Fruit fly (Drosophila melanogaster) whole organism, embryonic: ENCODE measurements around the gene CG15209.

Source experiments
- B-H2 ChIP-seq: fragments of 200-800 bp; sonication (Bioruptor generic); optimal IDR thresholded peaks from 2 replicates; lab custom pipeline; 2018; ENCODE audit warnings: missing biosample characterization, mild to moderate bottlenecking, missing genetic modification characterization
- BtbVII ChIP-seq: fragments of 200-800 bp; sonication (Bioruptor generic); optimal IDR thresholded peaks from 3 replicates; lab custom pipeline; 2017; ENCODE audit warnings: missing biosample characterization, mild to moderate bottlenecking, missing genetic modification characterization
- C15 ChIP-seq: fragments of 200-800 bp; sonication (Bioruptor generic); IDR thresholded peaks from 3 replicates; pipeline ENCODE4 v1.3.6; 2022; ENCODE audit warnings: missing biosample characterization, missing genetic modification characterization
- CG10321 ChIP-seq: fragments of 200-800 bp; sonication (Bioruptor generic); IDR thresholded peaks from 2 replicates; pipeline ENCODE4 v1.3.6; 2022; ENCODE audit warnings: missing biosample characterization, missing genetic modification characterization
- CG12219 ChIP-seq: fragments of 200-800 bp; sonication (Bioruptor generic); optimal IDR thresholded peaks from 3 replicates; lab custom pipeline; 2018; ENCODE audit warnings: missing biosample characterization, mild to moderate bottlenecking, missing genetic modification characterization
- CG12236 ChIP-seq: fragments of 200-800 bp; sonication (Bioruptor generic); optimal IDR thresholded peaks from 2 replicates; lab custom pipeline; 2016; ENCODE audit warnings: missing biosample characterization, missing genetic modification characterization
- CG12391 ChIP-seq: fragments of 200-800 bp; sonication (Bioruptor generic); optimal IDR thresholded peaks from 3 replicates; lab custom pipeline; 2018; ENCODE audit warnings: missing biosample characterization, mild to moderate bottlenecking, missing genetic modification characterization, moderate library complexity
- CG14710 ChIP-seq: fragments of 200-800 bp; sonication (Bioruptor generic); optimal IDR thresholded peaks from 3 replicates; lab custom pipeline; 2019; ENCODE audit warnings: missing biosample characterization, mild to moderate bottlenecking, missing genetic modification characterization, moderate library complexity
- CG1647 ChIP-seq: fragments of 200-800 bp; sonication (Bioruptor generic); optimal IDR thresholded peaks from 3 replicates; lab custom pipeline; 2016; ENCODE audit warnings: missing biosample characterization, missing genetic modification characterization
- CG16863 ChIP-seq: fragments of 200-800 bp; sonication (Bioruptor generic); optimal IDR thresholded peaks from 3 replicates; lab custom pipeline; 2016; ENCODE audit warnings: missing biosample characterization, missing genetic modification characterization
- CG1792 ChIP-seq: fragments of 200-800 bp; sonication (Bioruptor generic); optimal IDR thresholded peaks from 2 replicates; lab custom pipeline; 2016; ENCODE audit warnings: missing biosample characterization, missing genetic modification characterization
- CG1832 ChIP-seq: fragments of 200-800 bp; sonication (Bioruptor generic); optimal IDR thresholded peaks from 2 replicates; lab custom pipeline; 2017; ENCODE audit warnings: missing biosample characterization, mild to moderate bottlenecking, missing genetic modification characterization, inconsistent platforms
- CG30020 ChIP-seq: fragments of 200-800 bp; optimal IDR thresholded peaks from 2 replicates; lab custom pipeline; 2019; ENCODE audit warnings: missing biosample characterization, mild to moderate bottlenecking, missing genetic modification characterization, moderate library complexity
- CG32772 ChIP-seq: fragments of 200-800 bp; sonication (Bioruptor generic); IDR thresholded peaks from 2 replicates; pipeline ENCODE4 v1.3.6; 2022; ENCODE audit warnings: missing biosample characterization, missing genetic modification characterization
- CG4404 ChIP-seq: fragments of 200-800 bp; sonication (Bioruptor generic); IDR thresholded peaks from 2 replicates; pipeline ENCODE4 v1.3.6; 2022; ENCODE audit warnings: missing biosample characterization, missing genetic modification characterization
- CG4617 ChIP-seq: fragments of 200-800 bp; sonication (Bioruptor generic); optimal IDR thresholded peaks from 3 replicates; lab custom pipeline; 2016; ENCODE audit warnings: missing biosample characterization, missing genetic modification characterization, borderline replicate concordance
- CG8924 ChIP-seq: fragments of 200-800 bp; optimal IDR thresholded peaks from 3 replicates; lab custom pipeline; 2019; ENCODE audit warnings: missing biosample characterization, mild to moderate bottlenecking, missing genetic modification characterization, moderate library complexity
- CG9215 ChIP-seq: fragments of 200-800 bp; sonication (Bioruptor generic); IDR thresholded peaks from 2 replicates; pipeline ENCODE4 v1.3.6; 2022; ENCODE audit warnings: missing biosample characterization, missing genetic modification characterization
- CG9876 ChIP-seq: fragments of 200-800 bp; sonication (Bioruptor generic); optimal IDR thresholded peaks from 2 replicates; lab custom pipeline; 2016; ENCODE audit warnings: missing biosample characterization, missing genetic modification characterization
- Camta ChIP-seq: fragments of 200-800 bp; sonication (Bioruptor generic); optimal IDR thresholded peaks from 2 replicates; lab custom pipeline; 2016; ENCODE audit warnings: missing biosample characterization, missing genetic modification characterization
- Dll ChIP-seq: fragments of 200-800 bp; sonication (Bioruptor generic); IDR thresholded peaks from 4 replicates; pipeline ENCODE4 v1.3.6; 2022; ENCODE audit warnings: missing biosample characterization, missing genetic modification characterization; ENCODE audit not compliant: partially characterized antibody
- Dref ChIP-seq: fragments of 200-800 bp; sonication (Bioruptor generic); IDR thresholded peaks from 2 replicates; pipeline ENCODE4 v1.3.6; 2022; ENCODE audit warnings: missing biosample characterization, missing genetic modification characterization
- Drgx ChIP-seq: fragments of 200-800 bp; sonication (Bioruptor generic); IDR thresholded peaks from 2 replicates; pipeline ENCODE4 v1.3.6; 2022; ENCODE audit warnings: missing biosample characterization, missing genetic modification characterization
- HLH4C ChIP-seq: fragments of 200-800 bp; sonication (Bioruptor generic); IDR thresholded peaks from 3 replicates; pipeline ENCODE4 v1.3.6; 2022; ENCODE audit warnings: missing biosample characterization, missing genetic modification characterization; ENCODE audit not compliant: partially characterized antibody
- HLHmδ ChIP-seq: fragments of 200-800 bp; sonication (Bioruptor generic); optimal IDR thresholded peaks from 2 replicates; lab custom pipeline; 2018; ENCODE audit warnings: missing biosample characterization, mild to moderate bottlenecking, missing genetic modification characterization, moderate library complexity
- Hr78 ChIP-seq, 2 experiments: fragments of 200-800 bp in 1 of 2; fragments of >200 bp in 1 of 2; sonication (Bioruptor generic) in 1 of 2; optimal IDR thresholded peaks; 2 replicates each; lab custom pipeline; 2017 to 2019; ENCODE audit warnings: missing biosample characterization in 2 of 2, missing genetic modification characterization in 2 of 2, mild to moderate bottlenecking in 1 of 2, moderate library complexity in 1 of 2
- Lim3 ChIP-seq: fragments of 200-800 bp; sonication (Bioruptor generic); IDR thresholded peaks from 2 replicates; pipeline ENCODE4 v1.3.6; 2022; ENCODE audit warnings: missing biosample characterization, missing genetic modification characterization
- Med ChIP-seq: fragments of 200-800 bp; sonication (Bioruptor generic); peaks from one replicate; lab custom pipeline; 2016; ENCODE audit warnings: missing biosample characterization, missing genetic modification characterization, mild to moderate bottlenecking, inconsistent platforms, moderate library complexity
- Optix ChIP-seq: fragments of 200-800 bp; sonication (Bioruptor generic); IDR thresholded peaks from 3 replicates; pipeline ENCODE4 v1.3.6; 2022; ENCODE audit warnings: missing biosample characterization, missing genetic modification characterization
- Sry-β ChIP-seq: fragments of 200-800 bp; sonication (Bioruptor generic); optimal IDR thresholded peaks from 2 replicates; lab custom pipeline; 2018; ENCODE audit warnings: missing biosample characterization, mild to moderate bottlenecking, missing genetic modification characterization, moderate library complexity
- Sry-δ ChIP-seq: fragments of 200-800 bp; sonication (Bioruptor generic); optimal IDR thresholded peaks from 2 replicates; lab custom pipeline; 2016; ENCODE audit warnings: missing biosample characterization, missing genetic modification characterization
- Trl ChIP-seq, 3 experiments: fragments of >200 bp in 2 of 3; fragments of 200-800 bp in 1 of 3; sonication (Bioruptor generic) in 1 of 3; optimal IDR thresholded peaks; 2 replicates in 1 of 3; 3 replicates in 2 of 3; lab custom pipeline; 2016 to 2017; ENCODE audit warnings: missing biosample characterization in 1 of 3, missing genetic modification characterization in 1 of 3
- amos ChIP-seq: fragments of 200-800 bp; sonication (Bioruptor generic); IDR thresholded peaks from 2 replicates; pipeline ENCODE4 v1.3.6; 2022; ENCODE audit warnings: missing biosample characterization, missing genetic modification characterization; ENCODE audit not compliant: partially characterized antibody
- az2 ChIP-seq: fragments of 200-800 bp; sonication (Bioruptor generic); optimal IDR thresholded peaks from 3 replicates; lab custom pipeline; 2016; ENCODE audit warnings: missing biosample characterization, missing genetic modification characterization
- corto ChIP-seq: fragments of 200-800 bp; sonication (Bioruptor generic); optimal IDR thresholded peaks from 2 replicates; lab custom pipeline; 2016; ENCODE audit warnings: missing biosample characterization, mild to moderate bottlenecking, missing genetic modification characterization, moderate library complexity
- crp ChIP-seq, 2 experiments: fragments of 200-800 bp; sonication (Bioruptor generic); optimal IDR thresholded peaks; 2 replicates in 1 of 2; 3 replicates in 1 of 2; lab custom pipeline; 2017; ENCODE audit warnings: missing biosample characterization in 2 of 2, missing genetic modification characterization in 2 of 2, mild to moderate bottlenecking in 1 of 2, moderate library complexity in 1 of 2
- cwo ChIP-seq: fragments of 200-800 bp; sonication (Bioruptor generic); optimal IDR thresholded peaks from 3 replicates; lab custom pipeline; 2017; ENCODE audit warnings: missing biosample characterization, missing genetic modification characterization, mild to moderate bottlenecking, moderate library complexity, missing genetic modification reagents
- dpn ChIP-seq, 2 experiments: fragments of 200-800 bp; sonication (Bioruptor generic); optimal IDR thresholded peaks; 3 replicates each; lab custom pipeline; 2016; ENCODE audit warnings: missing biosample characterization in 2 of 2, missing genetic modification characterization in 2 of 2
- exex ChIP-seq: fragments of 200-800 bp; sonication (Bioruptor generic); optimal IDR thresholded peaks from 4 replicates; lab custom pipeline; 2018; ENCODE audit warnings: missing biosample characterization, mild to moderate bottlenecking, missing genetic modification characterization, moderate library complexity
- kay ChIP-seq: fragments of 200-800 bp; sonication (Bioruptor generic); optimal IDR thresholded peaks from 2 replicates; lab custom pipeline; 2016; ENCODE audit warnings: missing biosample characterization, missing genetic modification characterization
- ken ChIP-seq: fragments of 200-800 bp; sonication (Bioruptor generic); IDR thresholded peaks from 3 replicates; pipeline ENCODE4 v1.3.6; 2022; ENCODE audit warnings: missing biosample characterization, missing genetic modification characterization
- lab ChIP-seq: fragments of 200-800 bp; sonication (Bioruptor generic); optimal IDR thresholded peaks from 3 replicates; lab custom pipeline; 2017; ENCODE audit warnings: missing biosample characterization, missing genetic modification characterization, mild to moderate bottlenecking, moderate library complexity, missing genetic modification reagents
- mld ChIP-seq: fragments of 200-800 bp; sonication (Bioruptor generic); IDR thresholded peaks from 3 replicates; pipeline ENCODE4 v1.3.6; 2022; ENCODE audit warnings: missing biosample characterization, missing genetic modification characterization; ENCODE audit not compliant: partially characterized antibody
- nerfin-1 ChIP-seq: fragments of 200-800 bp; sonication (Bioruptor generic); optimal IDR thresholded peaks from 3 replicates; lab custom pipeline; 2019; ENCODE audit warnings: missing biosample characterization, mild to moderate bottlenecking, missing genetic modification characterization, moderate library complexity
- pita ChIP-seq: fragments of 200-800 bp; sonication (Bioruptor generic); optimal IDR thresholded peaks from 2 replicates; lab custom pipeline; 2017; ENCODE audit warnings: missing biosample characterization, mild to moderate bottlenecking, missing genetic modification characterization
- sd ChIP-seq: fragments of 200-800 bp; sonication (Bioruptor generic); optimal IDR thresholded peaks from 3 replicates; lab custom pipeline; 2018; ENCODE audit warnings: missing biosample characterization, mild to moderate bottlenecking, missing genetic modification characterization, moderate library complexity
- sens ChIP-seq: fragments of 200-800 bp; sonication (Bioruptor generic); peaks from one replicate; lab custom pipeline; 2016; ENCODE audit warnings: missing biosample characterization, missing genetic modification characterization
- vvl ChIP-seq: fragments of 200-800 bp; sonication (Bioruptor generic); IDR thresholded peaks from 2 replicates; pipeline ENCODE4 v1.3.6; 2022; ENCODE audit warnings: missing biosample characterization, missing genetic modification characterization
- z ChIP-seq: fragments of 200-800 bp; sonication (Bioruptor generic); IDR thresholded peaks from 3 replicates; pipeline ENCODE4 v1.3.6; 2022; ENCODE audit warnings: missing biosample characterization, missing genetic modification characterization

The CG15209 gene

DNA sequence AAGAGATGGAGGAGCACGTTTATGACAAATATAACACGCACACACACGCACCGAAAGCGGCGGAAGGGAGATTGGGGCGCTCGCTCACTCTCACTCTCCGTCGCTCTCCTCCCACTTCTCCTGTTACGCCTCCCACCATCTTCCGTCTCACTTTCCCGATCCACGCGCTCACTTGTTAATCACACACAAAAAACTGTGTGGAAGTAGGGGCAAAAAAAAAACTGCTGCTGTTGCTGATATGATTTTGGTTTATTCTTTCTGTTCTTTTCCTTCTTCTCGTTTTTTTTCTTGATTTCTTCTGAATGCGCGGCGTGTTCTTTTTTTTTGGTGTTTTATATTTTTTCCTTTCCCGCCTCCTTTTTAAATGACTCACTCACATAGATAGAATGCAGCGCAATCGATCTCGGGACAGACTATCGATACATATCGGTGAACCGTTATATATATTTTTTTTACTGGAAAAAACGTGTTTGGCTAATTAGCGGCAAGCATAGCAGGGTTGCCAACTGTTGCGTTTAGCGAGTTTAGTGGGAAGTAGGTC is 36.3 kb upstream of the CG15209 start:
- TF ChIP-seq HLH4C (0 out of 3 replicates have a peak, but pooled peaks have one; percentile 33), Optix (GFP tag; lab: Robert Waterston, UW) (no peak), CG1832 (GFP tag; lab: Kevin White, UChicago) (peak; percentile 77), mld (GFP tag; lab: Robert Waterston, UW) (0 out of 3 replicates have a peak, but pooled peaks have one; percentile 23), CG12391 (tag; lab: Kevin White, UChicago) (peak; percentile 15), CG30020 (tag; lab: Kevin White, UChicago) (no peak), CG8924 (no peak), vvl (GFP tag; lab: Robert Waterston, UW) (no peak), CG1647 (GFP tag; lab: Kevin White, UChicago) (no peak), dpn (GFP tag; optimal IDR thresholded peaks at IDR 0.05; lab: Kevin White, UChicago) (no peak), CG14710 (tag; lab: Kevin White, UChicago) (no peak), HLHmδ (peak; percentile 13), kay (GFP tag; lab: Kevin White, UChicago) (peak; percentile 45), nerfin-1 (tag; lab: Kevin White, UChicago) (no peak), B-H2 (GFP tag; lab: Kevin White, UChicago) (no peak), Lim3 (GFP tag; lab: Robert Waterston, UW) (no peak), Drgx (GFP tag; lab: Robert Waterston, UW) (peak; percentile 80), C15 (GFP tag; lab: Robert Waterston, UW) (no peak), sd (tag; lab: Kevin White, UChicago) (peak; percentile 35), exex (tag; lab: Kevin White, UChicago) (peak; percentile 46), z (GFP tag; lab: Robert Waterston, UW) (peak; percentile 79; the same call in 2 of the 3 replicates), Camta (GFP tag; lab: Kevin White, UChicago) (no peak), az2 (no peak), corto (GFP tag; lab: Kevin White, UChicago) (peak; percentile 0), CG4404 (GFP tag; lab: Robert Waterston, UW) (no peak), CG1792 (GFP tag; lab: Kevin White, UChicago) (peak; percentile 32), lab (GFP tag; lab: Kevin White, UChicago) (peak; percentile 32), CG12236 (no peak), CG16863 (GFP tag; lab: Kevin White, UChicago) (no peak), cwo (GFP tag; lab: Kevin White, UChicago) (peak; percentile 36), crp (GFP tag; optimal IDR thresholded peaks at IDR 0.05; lab: Kevin White, UChicago) (no peak), CG9876 (GFP tag; lab: Kevin White, UChicago) (no peak), ken (GFP tag; lab: Robert Waterston, UW) (no peak), Hr78 (GFP tag; optimal IDR thresholded peaks at IDR 0.05; lab: Kevin White, UChicago) (no peak), Dll (peak; percentile 58; the same call in 2 of the 4 replicates), Trl (optimal IDR thresholded peaks at IDR 0.05; lab: Kevin White, UChicago) (peak; percentile 66 to 82), Trl (GFP tag; optimal IDR thresholded peaks at IDR 0.05; lab: Kevin White, UChicago) (no peak), pita (GFP tag; lab: Kevin White, UChicago) (no peak), Dref (GFP tag; lab: Robert Waterston, UW) (peak; percentile 55), CG10321 (GFP tag; lab: Robert Waterston, UW) (no peak), CG12219 (no peak), CG9215 (no peak), BtbVII (GFP tag; lab: Kevin White, UChicago) (no peak), amos (GFP tag; lab: Robert Waterston, UW) (peak; percentile 59), Sry-δ (GFP tag; lab: Kevin White, UChicago) (peak; percentile 41), sens (GFP tag; lab: Kevin White, UChicago) (peak; percentile 79), CG32772 (peak; percentile 58), Sry-β (GFP tag; lab: Kevin White, UChicago) (no peak), CG4617 (GFP tag; lab: Kevin White, UChicago) (no peak), Med (GFP tag; lab: Kevin White, UChicago) (peak; percentile 37)
